Fruit fly (Drosophila melanogaster) whole organism, prepupa: ENCODE measurements around the gene CG33947.

ENCODE experiments used
- Blimp-1 ChIP-seq: fragments of 200-800 bp; sonication (Bioruptor generic); optimal IDR thresholded peaks from 3 replicates; lab custom pipeline; 2017; ENCODE audit warnings: missing biosample characterization, missing genetic modification characterization, mild to moderate bottlenecking, moderate library complexity, missing genetic modification reagents
- CG10631 ChIP-seq: fragments of 200-800 bp; sonication (Bioruptor generic); optimal IDR thresholded peaks from 2 replicates; lab custom pipeline; 2016; ENCODE audit warnings: missing biosample characterization, missing genetic modification characterization
- CG11294 ChIP-seq: fragments of 200-800 bp; sonication (Bioruptor generic); IDR thresholded peaks from 2 replicates; pipeline ENCODE4 v1.3.6; 2022; ENCODE audit warnings: missing biosample characterization, missing genetic modification characterization
- CG11762 ChIP-seq: fragments of 200-800 bp; sonication (Bioruptor generic); optimal IDR thresholded peaks from 3 replicates; lab custom pipeline; 2016; ENCODE audit warnings: missing biosample characterization, missing genetic modification characterization; ENCODE audit not compliant: insufficient read depth
- CG11902 ChIP-seq: fragments of 200-800 bp; sonication (Bioruptor generic); optimal IDR thresholded peaks from 3 replicates; lab custom pipeline; 2016; ENCODE audit warnings: missing biosample characterization, missing genetic modification characterization
- CG15336 ChIP-seq: fragments of 200-800 bp; sonication (Bioruptor generic); IDR thresholded peaks from 2 replicates; pipeline ENCODE4 v1.3.6; 2022; ENCODE audit warnings: missing biosample characterization, missing genetic modification characterization
- CG16779 ChIP-seq: fragments of 200-800 bp; sonication (Bioruptor generic); optimal IDR thresholded peaks from 3 replicates; lab custom pipeline; 2017; ENCODE audit warnings: missing biosample characterization, mild to moderate bottlenecking, missing genetic modification characterization
- CG3032 ChIP-seq: fragments of 200-800 bp; optimal IDR thresholded peaks from 2 replicates; lab custom pipeline; 2019; ENCODE audit warnings: missing biosample characterization, mild to moderate bottlenecking, missing genetic modification characterization, moderate library complexity
- CG31627 ChIP-seq: fragments of 200-800 bp; sonication (Bioruptor generic); optimal IDR thresholded peaks from 3 replicates; lab custom pipeline; 2016; ENCODE audit warnings: missing biosample characterization, missing genetic modification characterization
- CG32006 ChIP-seq: fragments of 200-800 bp; sonication (Bioruptor generic); optimal IDR thresholded peaks from 3 replicates; lab custom pipeline; 2017; ENCODE audit warnings: missing biosample characterization, mild to moderate bottlenecking, missing genetic modification characterization
- CG34406 ChIP-seq: fragments of 200-800 bp; sonication (Bioruptor generic); optimal IDR thresholded peaks from 3 replicates; lab custom pipeline; 2016; ENCODE audit warnings: missing biosample characterization, missing genetic modification characterization
- CG3919 ChIP-seq: fragments of 200-800 bp; sonication (Bioruptor generic); optimal IDR thresholded peaks from 3 replicates; lab custom pipeline; 2016; ENCODE audit warnings: missing biosample characterization, missing genetic modification characterization
- CG4318 ChIP-seq: fragments of 200-800 bp; sonication (Bioruptor generic); optimal IDR thresholded peaks from 3 replicates; lab custom pipeline; 2017; ENCODE audit warnings: missing biosample characterization, mild to moderate bottlenecking, missing genetic modification characterization
- CG6163 ChIP-seq: fragments of 200-800 bp; sonication (Bioruptor generic); IDR thresholded peaks from 3 replicates; pipeline ENCODE4 v1.3.6; 2022; ENCODE audit warnings: missing biosample characterization, missing genetic modification characterization
- CG6276 ChIP-seq: fragments of 200-800 bp; sonication (Bioruptor generic); optimal IDR thresholded peaks from 2 replicates; lab custom pipeline; 2017; ENCODE audit warnings: missing biosample characterization, mild to moderate bottlenecking, missing genetic modification characterization
- CG6792 ChIP-seq: fragments of 200-800 bp; sonication (Bioruptor generic); optimal IDR thresholded peaks from 3 replicates; lab custom pipeline; 2016; ENCODE audit warnings: missing biosample characterization, missing genetic modification characterization
- CG6808 ChIP-seq: fragments of 200-800 bp; sonication (Bioruptor generic); optimal IDR thresholded peaks from 3 replicates; lab custom pipeline; 2017; ENCODE audit warnings: missing biosample characterization, missing genetic modification characterization, mild to moderate bottlenecking, moderate library complexity, missing genetic modification reagents
- CG6854 ChIP-seq: fragments of 200-800 bp; sonication (Bioruptor generic); optimal IDR thresholded peaks from 2 replicates; lab custom pipeline; 2017; ENCODE audit warnings: missing biosample characterization, mild to moderate bottlenecking, missing genetic modification characterization
- CG7368 ChIP-seq: fragments of 200-800 bp; sonication (Bioruptor generic); optimal IDR thresholded peaks from 3 replicates; lab custom pipeline; 2016; ENCODE audit warnings: missing biosample characterization, missing genetic modification characterization
- CG8119 ChIP-seq: fragments of 200-800 bp; sonication (Bioruptor generic); IDR thresholded peaks from 3 replicates; pipeline ENCODE4 v1.3.6; 2022; ENCODE audit warnings: missing biosample characterization, missing genetic modification characterization
- CG8319 ChIP-seq: fragments of 200-800 bp; sonication (Bioruptor generic); optimal IDR thresholded peaks from 3 replicates; lab custom pipeline; 2016; ENCODE audit warnings: missing biosample characterization, missing genetic modification characterization
- CG9139 ChIP-seq: fragments of 200-800 bp; sonication (Bioruptor generic); optimal IDR thresholded peaks from 3 replicates; lab custom pipeline; 2017; ENCODE audit warnings: missing biosample characterization, mild to moderate bottlenecking, missing genetic modification characterization
- Eip78C ChIP-seq: fragments of 200-800 bp; sonication (Bioruptor generic); peaks from one replicate; lab custom pipeline; 2016; ENCODE audit warnings: missing biosample characterization, missing genetic modification characterization
- Eip93F ChIP-seq: fragments of 200-800 bp; sonication (Bioruptor generic); optimal IDR thresholded peaks from 2 replicates; lab custom pipeline; 2016; ENCODE audit warnings: missing biosample characterization, mild to moderate bottlenecking, missing genetic modification characterization
- Ets21C ChIP-seq: fragments of 200-800 bp; sonication (Bioruptor generic); optimal IDR thresholded peaks from 3 replicates; lab custom pipeline; 2016; ENCODE audit warnings: missing biosample characterization, missing genetic modification characterization
- Ets96B ChIP-seq: fragments of 200-800 bp; optimal IDR thresholded peaks from 2 replicates; lab custom pipeline; 2019; ENCODE audit warnings: missing biosample characterization, mild to moderate bottlenecking, missing genetic modification characterization, moderate library complexity
- Hr38 ChIP-seq: sonication (Bioruptor generic); optimal IDR thresholded peaks from 2 replicates; lab custom pipeline; 2016; ENCODE audit warnings: missing biosample characterization, missing genetic modification characterization
- Hr39 ChIP-seq: fragments of 200-800 bp; sonication (Bioruptor generic); optimal IDR thresholded peaks from 2 replicates; lab custom pipeline; 2016; ENCODE audit warnings: missing biosample characterization, missing genetic modification characterization
- Hr4 ChIP-seq: fragments of 200-800 bp; sonication (Bioruptor generic); optimal IDR thresholded peaks from 3 replicates; lab custom pipeline; 2016; ENCODE audit warnings: missing biosample characterization, missing genetic modification characterization
- Lpt ChIP-seq: fragments of 200-800 bp; sonication (Bioruptor generic); optimal IDR thresholded peaks from 3 replicates; lab custom pipeline; 2016; ENCODE audit warnings: missing biosample characterization, missing genetic modification characterization
- Met ChIP-seq: fragments of 200-800 bp; sonication (Bioruptor generic); optimal IDR thresholded peaks from 3 replicates; lab custom pipeline; 2016; ENCODE audit warnings: missing biosample characterization, missing genetic modification characterization
- OdsH ChIP-seq: fragments of 200-800 bp; sonication (Bioruptor generic); optimal IDR thresholded peaks from 3 replicates; lab custom pipeline; 2016; ENCODE audit warnings: missing biosample characterization, missing genetic modification characterization
- Smox ChIP-seq: fragments of 200-800 bp; sonication (Bioruptor generic); optimal IDR thresholded peaks from 3 replicates; lab custom pipeline; 2016; ENCODE audit warnings: missing biosample characterization, missing genetic modification characterization
- Sox102F ChIP-seq: fragments of 200-800 bp; sonication (Bioruptor generic); optimal IDR thresholded peaks from 2 replicates; lab custom pipeline; 2016; ENCODE audit warnings: missing biosample characterization, mild to moderate bottlenecking, missing genetic modification characterization
- Sox15 ChIP-seq: fragments of 200-800 bp; sonication (Bioruptor generic); optimal IDR thresholded peaks from 3 replicates; lab custom pipeline; 2016; ENCODE audit warnings: missing biosample characterization, missing genetic modification characterization
- achi ChIP-seq: fragments of 200-800 bp; sonication (Bioruptor generic); optimal IDR thresholded peaks from 3 replicates; lab custom pipeline; 2016; ENCODE audit warnings: missing biosample characterization, missing genetic modification characterization
- cyc ChIP-seq: fragments of 200-800 bp; sonication (Bioruptor generic); optimal IDR thresholded peaks from 3 replicates; lab custom pipeline; 2016; ENCODE audit warnings: missing biosample characterization, missing genetic modification characterization
- eg ChIP-seq: fragments of 200-800 bp; sonication (Bioruptor generic); IDR thresholded peaks from 3 replicates; pipeline ENCODE4 v1.3.6; 2022; ENCODE audit warnings: missing biosample characterization, missing genetic modification characterization
- esn ChIP-seq: fragments of 200-800 bp; sonication (Bioruptor generic); optimal IDR thresholded peaks from 2 replicates; lab custom pipeline; 2016; ENCODE audit warnings: missing biosample characterization, mild to moderate bottlenecking, missing genetic modification characterization, moderate library complexity
- fd59A ChIP-seq: fragments of 200-800 bp; sonication (Bioruptor generic); optimal IDR thresholded peaks from 2 replicates; lab custom pipeline; 2017; ENCODE audit warnings: missing biosample characterization, mild to moderate bottlenecking, missing genetic modification characterization, missing genetic modification reagents
- fd85E ChIP-seq: fragments of 200-800 bp; sonication (Bioruptor generic); optimal IDR thresholded peaks from 3 replicates; lab custom pipeline; 2016; ENCODE audit warnings: missing biosample characterization, missing genetic modification characterization
- fkh ChIP-seq: fragments of 200-800 bp; sonication (Bioruptor generic); optimal IDR thresholded peaks from 3 replicates; lab custom pipeline; 2017; ENCODE audit warnings: missing biosample characterization, mild to moderate bottlenecking, missing genetic modification characterization, moderate library complexity
- net ChIP-seq: fragments of 200-800 bp; sonication (Bioruptor generic); optimal IDR thresholded peaks from 3 replicates; lab custom pipeline; 2016; ENCODE audit warnings: missing biosample characterization, missing genetic modification characterization
- pdm3 ChIP-seq: fragments of 200-800 bp; sonication (Bioruptor generic); optimal IDR thresholded peaks from 3 replicates; lab custom pipeline; 2016; ENCODE audit warnings: missing biosample characterization, missing genetic modification characterization
- salr ChIP-seq, 2 experiments: fragments of 200-800 bp; sonication (Bioruptor generic); optimal IDR thresholded peaks; 3 replicates each; lab custom pipeline; 2016 to 2018; ENCODE audit warnings: missing biosample characterization in 2 of 2, missing genetic modification characterization in 2 of 2, mild to moderate bottlenecking in 1 of 2
- spab ChIP-seq: fragments of 200-800 bp; sonication (Bioruptor generic); optimal IDR thresholded peaks from 2 replicates; lab custom pipeline; 2017; ENCODE audit warnings: missing biosample characterization, mild to moderate bottlenecking, missing genetic modification characterization, missing genetic modification reagents
- ss ChIP-seq, 2 experiments: fragments of 200-800 bp; sonication (Bioruptor generic); optimal IDR thresholded peaks; 2 replicates in 1 of 2; 3 replicates in 1 of 2; lab custom pipeline; 2017 to 2018; ENCODE audit warnings: mild to moderate bottlenecking in 2 of 2, missing biosample characterization in 2 of 2, missing genetic modification characterization in 2 of 2, moderate library complexity in 1 of 2
- svp ChIP-seq: fragments of 200-800 bp; sonication (Bioruptor generic); peaks from one replicate; lab custom pipeline; 2016; ENCODE audit warnings: missing biosample characterization, missing genetic modification characterization
- topi ChIP-seq: fragments of 200-800 bp; sonication (Bioruptor generic); optimal IDR thresholded peaks from 3 replicates; lab custom pipeline; 2016; ENCODE audit warnings: missing biosample characterization, missing genetic modification characterization
- vri ChIP-seq: fragments of 200-800 bp; sonication (Bioruptor generic); optimal IDR thresholded peaks from 3 replicates; lab custom pipeline; 2016; ENCODE audit warnings: missing biosample characterization, mild to moderate bottlenecking, missing genetic modification characterization

Gene CG33947

DNA sequence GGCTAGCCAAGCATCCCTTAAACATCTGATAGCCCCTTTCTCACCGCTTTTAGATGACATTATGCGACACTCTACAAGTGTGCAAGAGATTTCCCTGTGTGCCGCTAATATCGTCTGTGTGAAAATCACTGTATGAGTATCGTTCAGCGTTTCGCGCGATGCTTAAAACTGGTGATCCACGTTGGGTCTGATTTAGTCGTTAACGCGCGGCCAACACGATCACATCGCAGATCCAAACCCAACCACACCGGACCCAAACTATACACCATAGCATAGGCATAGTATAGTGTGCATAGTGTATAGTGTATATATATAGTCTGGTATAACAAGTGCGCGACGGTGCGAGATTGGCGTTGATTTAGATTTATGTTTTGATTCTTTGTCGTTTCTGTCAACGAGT lies 42.5 kb upstream of the CG33947 start, which contains the start of gene CG7888:
CG7888 (plus strand) TSS at position 193 of the 400 bp plus-strand sequence.
- no peak for TF ChIP-seq Hr39 (GFP tag; lab: Kevin White, UChicago)
- 0 out of 2 replicates have a peak, but pooled peaks have one; percentile 11 for TF ChIP-seq CG15336

DNA sequence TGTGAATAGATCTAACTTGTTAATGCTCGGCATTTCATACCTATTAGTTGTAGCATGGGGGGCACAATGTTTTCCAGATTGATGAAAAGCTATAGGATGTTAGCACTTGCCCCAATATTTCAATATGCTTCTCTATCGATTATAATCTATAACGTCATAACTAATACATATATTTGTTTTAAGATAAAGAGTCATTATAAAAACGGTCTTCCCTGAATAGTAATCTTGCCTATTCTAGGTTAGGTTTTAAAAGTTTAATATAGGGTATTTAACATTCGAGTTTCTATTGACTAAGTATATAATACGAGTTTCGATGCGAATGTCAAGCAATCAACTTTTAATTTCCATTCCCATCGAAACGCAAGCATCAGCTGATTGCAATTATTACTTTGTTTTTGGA lies 35.1 kb upstream of the CG33947 start, which contains the start of the genes CG6321 and Blos2:
CG6321 (minus strand) TSS at position 25 of the 400 bp plus-strand sequence.
Blos2 (plus strand) TSS at position 372 of the 400 bp plus-strand sequence.
- TF ChIP-seq CG6276 (GFP tag; lab: Kevin White, UChicago): peak; percentile 76
- TF ChIP-seq CG10631 (GFP tag; lab: Kevin White, UChicago): peak; percentile 69
- peak; percentile 14 for TF ChIP-seq CG8319 (GFP tag; lab: Kevin White, UChicago)
- TF ChIP-seq Smox (GFP tag; lab: Kevin White, UChicago): peak; percentile 75
- peak; percentile 79 for TF ChIP-seq topi (GFP tag; lab: Kevin White, UChicago)
- peak; percentile 78 for TF ChIP-seq pdm3 (GFP tag; lab: Kevin White, UChicago)
- peak; percentile 43 for TF ChIP-seq spab (GFP tag; lab: Kevin White, UChicago)
- TF ChIP-seq CG31627 (GFP tag; lab: Kevin White, UChicago): peak; percentile 72
- TF ChIP-seq CG11294: peak; percentile 41; the same call in 1 of the 2 replicates
- peak; percentile 66 for TF ChIP-seq Sox102F (GFP tag; lab: Kevin White, UChicago)
- TF ChIP-seq Eip78C: peak; percentile 95
- peak; percentile 74 for TF ChIP-seq CG34406 (GFP tag; lab: Kevin White, UChicago)
- TF ChIP-seq cyc (GFP tag; lab: Kevin White, UChicago): peak; percentile 63
- TF ChIP-seq Met: peak; percentile 79
- TF ChIP-seq CG6792 (GFP tag; lab: Kevin White, UChicago): peak; percentile 75
- peak; percentile 75 for TF ChIP-seq CG3919 (GFP tag; lab: Kevin White, UChicago)
- peak; percentile 49 for TF ChIP-seq fkh (GFP tag; lab: Kevin White, UChicago)
- peak; percentile 85 for TF ChIP-seq esn (GFP tag; lab: Kevin White, UChicago)
- peak; percentile 35 for TF ChIP-seq CG11762
- peak; percentile 9 for TF ChIP-seq Blimp-1
- peak; percentile 65 for TF ChIP-seq CG9139 (GFP tag; lab: Kevin White, UChicago)
- TF ChIP-seq CG32006 (GFP tag; lab: Kevin White, UChicago): peak; percentile 81
- no peak for TF ChIP-seq Hr38
- peak; percentile 81; the same call in 2 of the 3 replicates for TF ChIP-seq CG8119 (GFP tag; lab: Robert Waterston, UW)
- TF ChIP-seq salr (GFP tag; optimal IDR thresholded peaks at IDR 0.05; lab: Kevin White, UChicago): peak in 1 of 2 experiments; percentile 44
- no peak; the same call in 1 of the 3 replicates for TF ChIP-seq eg (GFP tag; lab: Robert Waterston, UW)
- TF ChIP-seq CG4318 (GFP tag; lab: Kevin White, UChicago): peak; percentile 37
- TF ChIP-seq Hr4 (GFP tag; lab: Kevin White, UChicago): peak; percentile 80
- peak; percentile 44 for TF ChIP-seq fd59A (GFP tag; lab: Kevin White, UChicago)
- TF ChIP-seq CG6163: peak; percentile 70
- peak; percentile 52 to 62 for TF ChIP-seq ss (GFP tag; optimal IDR thresholded peaks at IDR 0.05; lab: Kevin White, UChicago)
- TF ChIP-seq Ets21C (GFP tag; lab: Kevin White, UChicago): peak; percentile 35
- TF ChIP-seq svp (GFP tag; lab: Kevin White, UChicago): no peak
- peak; percentile 77 for TF ChIP-seq Ets96B (tag; lab: Kevin White, UChicago)
- TF ChIP-seq fd85E (GFP tag; lab: Kevin White, UChicago): no peak
- TF ChIP-seq vri: peak; percentile 51
- peak; percentile 66 for TF ChIP-seq CG6808 (GFP tag; lab: Kevin White, UChicago)
- peak; percentile 78 for TF ChIP-seq OdsH (GFP tag; lab: Kevin White, UChicago)
- peak; percentile 43 for TF ChIP-seq CG11902 (GFP tag; lab: Kevin White, UChicago)
- peak; percentile 73 for TF ChIP-seq achi (GFP tag; lab: Kevin White, UChicago)
- TF ChIP-seq Eip93F (GFP tag; lab: Kevin White, UChicago): no peak
- TF ChIP-seq net: peak; percentile 70
- TF ChIP-seq CG15336: peak; percentile 85
- peak; percentile 33 for TF ChIP-seq CG16779 (tag; lab: Kevin White, UChicago)
- peak; percentile 61 for TF ChIP-seq Lpt (GFP tag; lab: Kevin White, UChicago)
- TF ChIP-seq CG6854 (GFP tag; lab: Kevin White, UChicago): peak; percentile 19
- peak; percentile 20 for TF ChIP-seq Sox15
- TF ChIP-seq CG7368 (GFP tag; lab: Kevin White, UChicago): peak; percentile 52
- peak; percentile 73 for TF ChIP-seq CG3032 (tag; lab: Kevin White, UChicago)
